Fruit fly (Drosophila melanogaster): ENCODE measurements around the gene D2hgdh.

The D2hgdh gene

DNA sequence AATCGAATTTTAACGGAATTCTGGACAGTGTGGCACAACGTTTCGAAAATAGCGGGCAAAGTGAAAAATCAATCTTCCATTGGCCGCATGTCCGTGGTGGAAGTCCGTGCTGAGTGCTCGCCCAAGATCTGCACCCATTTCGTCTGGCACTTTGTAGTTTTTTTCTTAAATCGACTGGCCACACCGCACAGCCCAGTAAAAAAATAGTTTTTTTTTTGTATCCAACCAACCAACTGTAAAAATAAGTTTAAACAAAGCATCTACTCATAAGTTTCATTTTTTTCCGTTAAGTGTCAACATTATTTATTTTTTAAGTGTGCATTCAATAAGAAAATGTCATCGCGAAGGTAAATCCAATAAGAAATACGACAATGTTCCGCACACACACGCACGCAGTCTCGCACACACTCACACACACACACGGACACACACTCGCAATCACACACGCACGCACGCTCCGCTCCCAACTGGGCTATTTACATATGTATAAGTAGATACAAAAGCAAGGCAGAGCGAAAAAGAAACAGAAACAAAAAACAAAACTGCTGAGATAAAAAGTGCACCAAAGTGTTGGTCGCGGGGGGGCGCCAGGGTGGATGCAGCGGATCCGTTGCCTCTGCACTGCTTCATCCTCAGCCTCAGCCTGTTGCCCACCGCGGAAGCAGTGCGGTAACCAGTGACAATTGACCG, 47.1 kb upstream of the D2hgdh start, which contains the start of gene csw (continued):
- TF ChIP-seq Vsx1 (GFP tag; optimal IDR thresholded peaks at IDR 0.05) (no peak), CG15601 (tag; optimal IDR thresholded peaks at IDR 0.05) (peak; percentile 40), Ssrp (tag; optimal IDR thresholded peaks at IDR 0.05) (no peak), CG11504 (tag; optimal IDR thresholded peaks at IDR 0.05) (no peak), Side (GFP tag; optimal IDR thresholded peaks at IDR 0.05) (peak; percentile 33), CG16813 (GFP tag; IDR thresholded peaks at IDR 0.05; ENCODE audit: partially characterized antibody) (no peak), CHES-1-like (GFP tag; optimal IDR thresholded peaks at IDR 0.05) (peak; percentile 63), luna (GFP tag; optimal IDR thresholded peaks at IDR 0.05) (no peak), CG4820 (GFP tag; optimal IDR thresholded peaks at IDR 0.05) (no peak), CG3065 (GFP tag; optimal IDR thresholded peaks at IDR 0.05) (no peak), Blimp-1 (GFP tag; optimal IDR thresholded peaks at IDR 0.05) (peak; percentile 29), ac (GFP tag; optimal IDR thresholded peaks at IDR 0.05) (no peak), CG17385 (GFP tag; optimal IDR thresholded peaks at IDR 0.05) (no peak), ttk (GFP tag; IDR thresholded peaks at IDR 0.05) (no peak), CG17912 (GFP tag; optimal IDR thresholded peaks at IDR 0.05) (no peak), exex (tag; optimal IDR thresholded peaks at IDR 0.05) (no peak), CG10979 (tag; optimal IDR thresholded peaks at IDR 0.05) (no peak), CG16863 (GFP tag; optimal IDR thresholded peaks at IDR 0.05) (no peak), HLH4C (GFP tag; IDR thresholded peaks at IDR 0.05; ENCODE audit: partially characterized antibody) (no peak), Fer2 (tag; optimal IDR thresholded peaks at IDR 0.05) (no peak), Doc3 (GFP tag; IDR thresholded peaks at IDR 0.05; ENCODE audit: partially characterized antibody) (no peak), ato (GFP tag; IDR thresholded peaks at IDR 0.05; ENCODE audit: partially characterized antibody) (peak; percentile 54), odd (GFP tag; optimal IDR thresholded peaks at IDR 0.05) (no peak), Hr51 (GFP tag; optimal IDR thresholded peaks at IDR 0.05) (peak; percentile 4 to 27), CG34376 (GFP tag; optimal IDR thresholded peaks at IDR 0.05) (peak; percentile 18), al (GFP tag; IDR thresholded peaks at IDR 0.05) (no peak), Med (GFP tag) (peak; percentile 96), sens (GFP tag) (peak; percentile 76), Atf3 (GFP tag; optimal IDR thresholded peaks at IDR 0.05) (no peak), bab2 (GFP tag; optimal IDR thresholded peaks at IDR 0.05) (peak; percentile 6), grau (tag; optimal IDR thresholded peaks at IDR 0.05) (peak; percentile 29), CG12769 (tag; optimal IDR thresholded peaks at IDR 0.05) (peak; percentile 35), D (optimal IDR thresholded peaks at IDR 0.05) (no peak), D (GFP tag; optimal IDR thresholded peaks at IDR 0.05) (no peak), CG18011 (GFP tag; optimal IDR thresholded peaks at IDR 0.05) (peak; percentile 95), CG10321 (GFP tag; IDR thresholded peaks at IDR 0.05) (0 out of 2 replicates have a peak, but pooled peaks have one; percentile 5), CG4282 (GFP tag; optimal IDR thresholded peaks at IDR 0.05) (peak; percentile 31), ERR (GFP tag; optimal IDR thresholded peaks at IDR 0.05) (peak; percentile 19), CG11085 (GFP tag; IDR thresholded peaks at IDR 0.05) (0 out of 2 replicates have a peak, but pooled peaks have one; percentile 34), YL-1 (GFP tag; optimal IDR thresholded peaks at IDR 0.05) (peak; percentile 72), jumu (GFP tag; optimal IDR thresholded peaks at IDR 0.05) (peak; percentile 42), ranshi (GFP tag; IDR thresholded peaks at IDR 0.05) (no peak), CG15073 (GFP tag; optimal IDR thresholded peaks at IDR 0.05) (no peak), cg (GFP tag; optimal IDR thresholded peaks at IDR 0.05) (peak; percentile 99), BEAF-32 (GFP tag; optimal IDR thresholded peaks at IDR 0.05) (peak; percentile 55), Hr78 (GFP tag; optimal IDR thresholded peaks at IDR 0.05) (no peak), CG15696 (tag; optimal IDR thresholded peaks at IDR 0.05) (no peak), CG12744 (GFP tag; optimal IDR thresholded peaks at IDR 0.05) (no peak), CG2678 (tag; optimal IDR thresholded peaks at IDR 0.05) (peak; percentile 15)
